Fruit fly (Drosophila melanogaster) whole organism, embryonic: ENCODE measurements around the gene CG33702.

Experiments used
- ATbp ChIP-seq: fragments of 200-800 bp; sonication (Bioruptor generic); optimal IDR thresholded peaks from 2 replicates; lab custom pipeline; 2017; ENCODE audit warnings: missing biosample characterization, mild to moderate bottlenecking, missing genetic modification characterization, missing genetic modification reagents
- Atf6 ChIP-seq: fragments of 200-800 bp; sonication (Bioruptor generic); IDR thresholded peaks from 2 replicates; pipeline ENCODE4 v1.3.6; 2022; ENCODE audit warnings: missing biosample characterization, missing genetic modification characterization
- CG10979 ChIP-seq: fragments of 200-800 bp; sonication (Bioruptor generic); optimal IDR thresholded peaks from 2 replicates; lab custom pipeline; 2018; ENCODE audit warnings: missing biosample characterization, mild to moderate bottlenecking, missing genetic modification characterization, moderate library complexity
- CG1233 ChIP-seq: fragments of 200-800 bp; sonication (Bioruptor generic); optimal IDR thresholded peaks from 4 replicates; lab custom pipeline; 2018; ENCODE audit warnings: missing biosample characterization, mild to moderate bottlenecking, missing genetic modification characterization
- CG12391 ChIP-seq: fragments of 200-800 bp; sonication (Bioruptor generic); optimal IDR thresholded peaks from 3 replicates; lab custom pipeline; 2018; ENCODE audit warnings: missing biosample characterization, mild to moderate bottlenecking, missing genetic modification characterization, moderate library complexity
- CG12659 ChIP-seq: fragments of 200-800 bp; sonication (Bioruptor generic); optimal IDR thresholded peaks from 3 replicates; lab custom pipeline; 2017; ENCODE audit warnings: mild to moderate bottlenecking, missing biosample characterization, missing genetic modification reagents, missing genetic modification characterization
- CG12769 ChIP-seq: fragments of 200-800 bp; sonication (Bioruptor generic); optimal IDR thresholded peaks from 2 replicates; lab custom pipeline; 2019; ENCODE audit warnings: missing biosample characterization, mild to moderate bottlenecking, missing genetic modification characterization, moderate library complexity
- CG13296 ChIP-seq: fragments of 200-800 bp; sonication (Bioruptor generic); optimal IDR thresholded peaks from 3 replicates; lab custom pipeline; 2018; ENCODE audit warnings: missing biosample characterization, mild to moderate bottlenecking, missing genetic modification characterization
- CG17359 ChIP-seq: fragments of 200-800 bp; sonication (Bioruptor generic); optimal IDR thresholded peaks from 3 replicates; lab custom pipeline; 2018; ENCODE audit warnings: missing biosample characterization, mild to moderate bottlenecking, missing genetic modification characterization, moderate library complexity
- CG18599 ChIP-seq: fragments of 200-800 bp; sonication (Bioruptor generic); optimal IDR thresholded peaks from 3 replicates; lab custom pipeline; 2017; ENCODE audit warnings: missing biosample characterization, missing genetic modification characterization, mild to moderate bottlenecking, moderate library complexity, missing genetic modification reagents
- CG18764 ChIP-seq: fragments of 200-800 bp; sonication (Bioruptor generic); optimal IDR thresholded peaks from 3 replicates; lab custom pipeline; 2016; ENCODE audit warnings: missing biosample characterization, missing genetic modification characterization
- CG2120 ChIP-seq: fragments of 200-800 bp; sonication (Bioruptor generic); optimal IDR thresholded peaks from 3 replicates; lab custom pipeline; 2016; ENCODE audit warnings: missing biosample characterization, missing genetic modification characterization
- CG2875 ChIP-seq: fragments of 200-800 bp; sonication (Bioruptor generic); optimal IDR thresholded peaks from 2 replicates; lab custom pipeline; 2017; ENCODE audit warnings: missing biosample characterization, mild to moderate bottlenecking, missing genetic modification characterization, missing genetic modification reagents
- CG3995 ChIP-seq: fragments of 200-800 bp; sonication (Bioruptor generic); optimal IDR thresholded peaks from 3 replicates; lab custom pipeline; 2016; ENCODE audit warnings: missing biosample characterization, missing genetic modification characterization
- CG4854 ChIP-seq: fragments of 200-800 bp; sonication (Bioruptor generic); optimal IDR thresholded peaks from 2 replicates; lab custom pipeline; 2016; ENCODE audit warnings: missing biosample characterization, missing genetic modification characterization, inconsistent platforms
- CG6272 ChIP-seq: fragments of 200-800 bp; sonication (Bioruptor generic); IDR thresholded peaks from 2 replicates; pipeline ENCODE4 v1.3.6; 2022; ENCODE audit warnings: missing biosample characterization, missing genetic modification characterization
- CG6689 ChIP-seq: fragments of 200-800 bp; sonication (Bioruptor generic); IDR thresholded peaks from 2 replicates; pipeline ENCODE4 v1.3.6; 2022; ENCODE audit warnings: missing biosample characterization, missing genetic modification characterization
- CG8089 ChIP-seq: fragments of 200-800 bp; sonication (Bioruptor generic); optimal IDR thresholded peaks from 3 replicates; lab custom pipeline; 2016; ENCODE audit warnings: missing biosample characterization, missing genetic modification characterization
- CG9932 ChIP-seq: fragments of 200-800 bp; sonication (Bioruptor generic); IDR thresholded peaks from 2 replicates; pipeline ENCODE4 v1.3.6; 2022; ENCODE audit warnings: missing biosample characterization, missing genetic modification characterization
- Dip2 ChIP-seq: fragments of 200-800 bp; sonication (Bioruptor generic); IDR thresholded peaks from 2 replicates; pipeline ENCODE4 v1.3.6; 2022; ENCODE audit warnings: missing biosample characterization, missing genetic modification characterization
- Doc3 ChIP-seq: fragments of 200-800 bp; sonication (Bioruptor generic); IDR thresholded peaks from 3 replicates; pipeline ENCODE4 v1.3.6; 2022; ENCODE audit warnings: missing biosample characterization, missing genetic modification characterization; ENCODE audit not compliant: partially characterized antibody
- Dref ChIP-seq: fragments of 200-800 bp; sonication (Bioruptor generic); IDR thresholded peaks from 2 replicates; pipeline ENCODE4 v1.3.6; 2022; ENCODE audit warnings: missing biosample characterization, missing genetic modification characterization
- E2f2 ChIP-seq: fragments of 200-800 bp; sonication (Bioruptor generic); IDR thresholded peaks from 2 replicates; pipeline ENCODE4 v1.3.6; 2022; ENCODE audit warnings: missing biosample characterization, missing genetic modification characterization
- Hr3 ChIP-seq: fragments of 200-800 bp; sonication (Bioruptor generic); optimal IDR thresholded peaks from 3 replicates; lab custom pipeline; 2016; ENCODE audit warnings: missing biosample characterization, missing genetic modification characterization
- Mad ChIP-seq: fragments of 200-800 bp; sonication (Bioruptor generic); optimal IDR thresholded peaks from 2 replicates; lab custom pipeline; 2016; ENCODE audit warnings: missing biosample characterization, missing genetic modification characterization
- NC2α ChIP-seq: fragments of 200-800 bp; sonication (Bioruptor generic); optimal IDR thresholded peaks from 2 replicates; lab custom pipeline; 2016; ENCODE audit warnings: missing biosample characterization, missing genetic modification characterization
- NFAT ChIP-seq: fragments of 200-800 bp; sonication (Bioruptor generic); IDR thresholded peaks from 2 replicates; pipeline ENCODE4 v1.3.6; 2022; ENCODE audit warnings: missing biosample characterization, missing genetic modification characterization
- Oli ChIP-seq: fragments of 200-800 bp; sonication (Bioruptor generic); optimal IDR thresholded peaks from 2 replicates; lab custom pipeline; 2018; ENCODE audit warnings: missing biosample characterization, mild to moderate bottlenecking, missing genetic modification characterization, moderate library complexity
- PHDP ChIP-seq: fragments of 200-800 bp; sonication (Bioruptor generic); optimal IDR thresholded peaks from 3 replicates; lab custom pipeline; 2018; ENCODE audit warnings: missing biosample characterization, mild to moderate bottlenecking, missing genetic modification characterization, moderate library complexity
- Pdp1 ChIP-seq, 2 experiments: fragments of 200-800 bp; sonication (Bioruptor generic); optimal IDR thresholded peaks; 3 replicates each; lab custom pipeline; 2016; ENCODE audit warnings: missing biosample characterization in 2 of 2, missing genetic modification characterization in 2 of 2, mild to moderate bottlenecking in 1 of 2, moderate library complexity in 1 of 2
- ash1 ChIP-seq: fragments of 200-800 bp; sonication (Bioruptor generic); optimal IDR thresholded peaks from 2 replicates; lab custom pipeline; 2018; ENCODE audit warnings: missing biosample characterization, mild to moderate bottlenecking, missing genetic modification characterization
- az2 ChIP-seq: fragments of 200-800 bp; sonication (Bioruptor generic); optimal IDR thresholded peaks from 3 replicates; lab custom pipeline; 2016; ENCODE audit warnings: missing biosample characterization, missing genetic modification characterization
- chif ChIP-seq, 2 experiments: fragments of 200-800 bp; sonication (Bioruptor generic); optimal IDR thresholded peaks; 3 replicates each; lab custom pipeline; 2016; ENCODE audit warnings: missing biosample characterization in 2 of 2, missing genetic modification characterization in 2 of 2
- dimm ChIP-seq: fragments of 200-800 bp; sonication (Bioruptor generic); IDR thresholded peaks from 2 replicates; pipeline ENCODE4 v1.3.6; 2022; ENCODE audit warnings: missing biosample characterization, missing genetic modification characterization
- ewg ChIP-seq: fragments of 200-800 bp; sonication (Bioruptor generic); optimal IDR thresholded peaks from 3 replicates; lab custom pipeline; 2017; ENCODE audit warnings: mild to moderate bottlenecking, missing biosample characterization, missing genetic modification reagents, missing genetic modification characterization
- fu2 ChIP-seq: fragments of 200-800 bp; sonication (Bioruptor generic); optimal IDR thresholded peaks from 2 replicates; lab custom pipeline; 2016; ENCODE audit warnings: missing biosample characterization, missing genetic modification characterization
- gt ChIP-seq: fragments of 200-800 bp; sonication (Bioruptor generic); IDR thresholded peaks from 2 replicates; pipeline ENCODE4 v1.3.6; 2022; ENCODE audit warnings: missing biosample characterization, missing genetic modification characterization
- nau ChIP-seq: fragments of 200-800 bp; sonication (Bioruptor generic); optimal IDR thresholded peaks from 3 replicates; lab custom pipeline; 2017; ENCODE audit warnings: missing biosample characterization, mild to moderate bottlenecking, missing genetic modification characterization, missing genetic modification reagents
- nmo ChIP-seq: fragments of 200-800 bp; sonication (Bioruptor generic); optimal IDR thresholded peaks from 2 replicates; lab custom pipeline; 2018; ENCODE audit warnings: missing biosample characterization, mild to moderate bottlenecking, missing genetic modification characterization, moderate library complexity
- org-1 ChIP-seq: fragments of 200-800 bp; sonication (Bioruptor generic); optimal IDR thresholded peaks from 2 replicates; lab custom pipeline; 2017; ENCODE audit warnings: missing biosample characterization, missing genetic modification characterization
- pb ChIP-seq: fragments of 200-800 bp; sonication (Bioruptor generic); optimal IDR thresholded peaks from 3 replicates; lab custom pipeline; 2016; ENCODE audit warnings: missing biosample characterization, missing genetic modification characterization
- pita ChIP-seq: fragments of 200-800 bp; sonication (Bioruptor generic); optimal IDR thresholded peaks from 2 replicates; lab custom pipeline; 2017; ENCODE audit warnings: missing biosample characterization, mild to moderate bottlenecking, missing genetic modification characterization
- run ChIP-seq: fragments of 200-800 bp; sonication (Bioruptor generic); optimal IDR thresholded peaks from 3 replicates; lab custom pipeline; 2018; ENCODE audit warnings: missing biosample characterization, mild to moderate bottlenecking, missing genetic modification characterization
- slbo ChIP-seq: fragments of 200-800 bp; sonication (Bioruptor generic); IDR thresholded peaks from 2 replicates; pipeline ENCODE4 v1.3.6; 2022; ENCODE audit warnings: missing biosample characterization, missing genetic modification characterization
- ssp ChIP-seq: fragments of 200-800 bp; sonication (Bioruptor generic); IDR thresholded peaks from 2 replicates; pipeline ENCODE4 v1.3.6; 2022; ENCODE audit warnings: missing biosample characterization, missing genetic modification characterization
- stwl ChIP-seq: fragments of 200-800 bp; sonication (Bioruptor generic); optimal IDR thresholded peaks from 3 replicates; lab custom pipeline; 2018; ENCODE audit warnings: missing biosample characterization, mild to moderate bottlenecking, missing genetic modification characterization, moderate library complexity
- tio ChIP-seq: fragments of 200-800 bp; sonication (Bioruptor generic); optimal IDR thresholded peaks from 2 replicates; lab custom pipeline; 2017; ENCODE audit warnings: missing biosample characterization, missing genetic modification characterization, inconsistent platforms
- unpg ChIP-seq: fragments of 200-800 bp; sonication (Bioruptor generic); optimal IDR thresholded peaks from 3 replicates; lab custom pipeline; 2018; ENCODE audit warnings: missing biosample characterization, mild to moderate bottlenecking, missing genetic modification characterization, moderate library complexity
- vvl ChIP-seq: fragments of 200-800 bp; sonication (Bioruptor generic); IDR thresholded peaks from 2 replicates; pipeline ENCODE4 v1.3.6; 2022; ENCODE audit warnings: missing biosample characterization, missing genetic modification characterization
- z ChIP-seq: fragments of 200-800 bp; sonication (Bioruptor generic); IDR thresholded peaks from 3 replicates; pipeline ENCODE4 v1.3.6; 2022; ENCODE audit warnings: missing biosample characterization, missing genetic modification characterization

The CG33702 gene

DNA sequence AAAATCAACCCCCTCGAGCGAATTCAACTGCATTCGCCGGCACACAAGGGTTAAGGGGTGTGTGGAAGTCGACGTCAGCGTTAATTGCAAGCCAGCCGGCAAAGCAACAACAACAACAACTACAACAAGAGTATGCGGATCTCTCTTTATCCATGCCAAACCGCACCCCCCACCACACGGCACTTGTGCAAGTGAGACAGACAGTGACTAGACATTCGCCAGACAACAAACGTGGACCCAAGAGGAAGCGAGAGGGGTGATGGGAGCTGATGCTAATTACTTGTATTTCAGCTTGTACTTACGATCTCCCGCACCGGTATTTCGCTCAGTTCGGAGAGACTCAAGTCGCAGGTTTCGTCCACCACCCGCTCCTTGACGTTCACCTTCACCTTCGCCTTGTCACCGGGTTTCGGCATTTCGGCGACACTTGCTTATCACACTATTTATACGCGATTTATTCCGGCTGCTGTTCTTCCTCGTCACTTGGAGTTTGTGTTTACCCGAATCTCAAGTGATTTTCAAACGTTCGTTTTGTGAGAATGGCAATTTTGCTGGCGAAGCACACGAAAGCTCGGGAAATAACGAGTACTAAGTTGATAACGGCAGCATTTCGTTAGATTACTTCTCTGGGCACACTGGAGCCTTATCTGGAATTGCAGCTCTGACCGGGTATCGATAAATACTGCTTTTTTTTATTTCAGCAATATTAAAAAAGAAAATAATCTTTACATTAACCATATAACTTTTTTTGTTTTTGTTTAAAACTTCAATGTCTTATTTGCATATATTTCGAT lies 4.0 kb downstream of the CG33702 start, which contains the start of gene CG3408 (continued):
- TF ChIP-seq NFAT (GFP tag; lab: Robert Waterston, UW) (no peak), CG6689 (GFP tag; lab: Robert Waterston, UW) (no peak), stwl (tag; lab: Kevin White, UChicago) (peak; percentile 93), Mad (GFP tag; lab: Kevin White, UChicago) (no peak), NC2α (GFP tag; lab: Kevin White, UChicago) (no peak), ssp (GFP tag; lab: Robert Waterston, UW) (no peak), z (GFP tag; lab: Robert Waterston, UW) (no peak), Dip2 (no peak), CG12659 (GFP tag; lab: Kevin White, UChicago) (peak; percentile 71), fu2 (GFP tag; lab: Kevin White, UChicago) (no peak), CG9932 (GFP tag; lab: Robert Waterston, UW) (no peak), tio (no peak), E2f2 (peak; percentile 73), CG8089 (GFP tag; lab: Kevin White, UChicago) (no peak), pita (no peak), CG3995 (GFP tag; lab: Kevin White, UChicago) (peak; percentile 95), CG6272 (GFP tag; lab: Robert Waterston, UW) (no peak), Pdp1 (GFP tag; optimal IDR thresholded peaks at IDR 0.05; lab: Kevin White, UChicago) (peak in 1 of 2 experiments; percentile 50), CG2875 (GFP tag; lab: Kevin White, UChicago) (no peak), CG1233 (peak; percentile 56), CG4854 (GFP tag; lab: Kevin White, UChicago) (peak; percentile 22), Doc3 (GFP tag; lab: Robert Waterston, UW) (no peak), CG18599 (GFP tag; lab: Kevin White, UChicago) (peak; percentile 39), CG18764 (GFP tag; lab: Kevin White, UChicago) (no peak), CG2120 (GFP tag; lab: Kevin White, UChicago) (no peak), ewg (GFP tag; lab: Kevin White, UChicago) (peak; percentile 62), dimm (GFP tag; lab: Robert Waterston, UW) (no peak), unpg (no peak), nmo (GFP tag; lab: Kevin White, UChicago) (peak; percentile 37), ash1 (GFP tag; lab: Kevin White, UChicago) (no peak)

DNA sequence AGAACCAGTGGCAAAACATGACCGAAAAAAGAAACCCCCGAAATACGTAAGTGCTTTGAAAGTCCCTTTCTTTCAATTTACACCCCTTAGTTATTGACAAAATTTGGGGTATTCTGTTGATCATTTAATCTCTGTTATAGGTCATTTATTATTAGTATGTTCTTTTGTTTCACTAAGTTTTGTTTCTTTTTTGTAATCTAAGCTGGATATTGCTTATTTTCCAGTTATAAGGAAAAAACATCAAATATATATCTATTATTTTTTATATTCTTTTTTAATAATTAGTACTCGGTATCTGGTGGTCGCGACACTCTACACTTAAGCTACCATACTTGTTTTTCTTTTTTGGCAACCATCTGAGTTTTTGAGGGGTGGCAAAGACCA lies 4.6 kb downstream of the CG33702 start:
- no peak for TF ChIP-seq Dref
- TF ChIP-seq slbo (GFP tag; lab: Robert Waterston, UW) = peak; percentile 36; the same call in 1 of the 2 replicates
- TF ChIP-seq org-1 (GFP tag; lab: Kevin White, UChicago) = peak; percentile 24
- TF ChIP-seq az2 (GFP tag; lab: Kevin White, UChicago) = peak; percentile 12
- peak; percentile 60 for TF ChIP-seq Oli (tag; lab: Kevin White, UChicago)
- peak; percentile 79 for TF ChIP-seq CG10979
- peak; percentile 51 for TF ChIP-seq CG13296 (GFP tag; lab: Kevin White, UChicago)
- peak; percentile 69 for TF ChIP-seq CG17359 (tag; lab: Kevin White, UChicago)
- TF ChIP-seq Atf6 (GFP tag; lab: Robert Waterston, UW) = peak; percentile 51; the same call in 1 of the 2 replicates
- no peak for TF ChIP-seq nau (GFP tag; lab: Kevin White, UChicago)
- peak; percentile 35 for TF ChIP-seq run (tag; lab: Kevin White, UChicago)
- TF ChIP-seq vvl (GFP tag; lab: Robert Waterston, UW) = peak; percentile 20; the same call in 1 of the 2 replicates
- peak; percentile 71 for TF ChIP-seq PHDP
- TF ChIP-seq CG12769 (tag; lab: Kevin White, UChicago) = no peak
- TF ChIP-seq chif (GFP tag; optimal IDR thresholded peaks at IDR 0.05; lab: Kevin White, UChicago) = no peak
- peak; percentile 53 for TF ChIP-seq Hr3 (GFP tag; lab: Kevin White, UChicago)
- no peak for TF ChIP-seq gt
- TF ChIP-seq CG2875 (GFP tag; lab: Kevin White, UChicago) = peak; percentile 68
- TF ChIP-seq ATbp = peak; percentile 74
- TF ChIP-seq stwl (tag; lab: Kevin White, UChicago) = no peak
- no peak for TF ChIP-seq pb (GFP tag; lab: Kevin White, UChicago)
- peak; percentile 77 for TF ChIP-seq CG12391
